Worm (Caenorhabditis elegans): ENCODE results near the gene T03F7.5.

DNA sequence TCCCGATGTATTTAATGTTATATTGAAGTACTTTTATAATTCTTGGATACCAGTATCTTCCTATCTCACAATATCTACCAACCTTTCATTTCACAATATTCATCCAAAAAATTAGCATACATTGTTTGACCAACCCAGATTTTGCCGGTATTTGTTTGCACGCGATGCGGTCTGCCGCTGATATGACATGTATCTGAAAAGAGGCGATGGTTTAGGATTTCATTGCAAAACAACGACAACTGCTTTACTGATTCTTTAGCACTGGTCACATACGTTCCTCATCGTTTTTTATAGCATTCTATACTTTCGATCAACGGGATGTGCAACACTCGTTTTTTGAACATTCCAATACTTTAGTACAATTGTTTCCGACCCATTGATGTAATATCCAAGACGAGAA is 50.7 kb downstream of the T03F7.5 start, which contains the start of gene mam-4:
- TF ChIP-seq elt-3 (tag; optimal IDR thresholded peaks at IDR 0.05), result no peak
- TF ChIP-seq nhr-28 (tag; optimal IDR thresholded peaks at IDR 0.05), result no peak
- no peak for TF ChIP-seq nhr-12 (tag; optimal IDR thresholded peaks at IDR 0.05)
- TF ChIP-seq pha-4 (tag; optimal IDR thresholded peaks at IDR 0.05), result no peak
- TF ChIP-seq lsy-2 (tag; optimal IDR thresholded peaks at IDR 0.05), result no peak
- TF ChIP-seq mep-1 (tag; optimal IDR thresholded peaks at IDR 0.05), result no peak
- TF ChIP-seq unc-39 (tag; optimal IDR thresholded peaks at IDR 0.05), result no peak
- TF ChIP-seq ceh-43 (GFP tag; optimal IDR thresholded peaks at IDR 0.05), result no peak
